Worm (Caenorhabditis elegans): ENCODE measurements around the gene Y34B4A.10.

Y34B4A.10 gene

ce11 chrX:5208326-5208725 is 41.4 kb upstream of the Y34B4A.10 start:
- TF ChIP-seq egl-43 (GFP tag; IDR thresholded peaks at IDR 0.05) (peak; percentile 61; the same call in 1 of the 2 replicates), mdl-1 (tag; optimal IDR thresholded peaks at IDR 0.05) (no peak), ceh-32 (tag; optimal IDR thresholded peaks at IDR 0.05; ENCODE audit: poor library complexity) (no peak), set-16 (GFP tag; IDR thresholded peaks at IDR 0.05) (peak; percentile 70), tra-1 (GFP tag; IDR thresholded peaks at IDR 0.05) (peak; percentile 19; the same call in 1 of the 2 replicates), snpc-4 (tag; optimal IDR thresholded peaks at IDR 0.05) (no peak), nhr-237 (tag; optimal IDR thresholded peaks at IDR 0.05) (no peak), hif-1 (tag; optimal IDR thresholded peaks at IDR 0.05) (peak in 1 of 2 experiments; percentile 5), ctbp-1 (GFP tag; IDR thresholded peaks at IDR 0.05) (0 out of 2 replicates have a peak, but pooled peaks have one; percentile 11), hlh-30 (tag; optimal IDR thresholded peaks at IDR 0.05; ENCODE audit: insufficient read depth) (no peak)

ce11 chrX:5208831-5209230 is 40.9 kb upstream of the Y34B4A.10 start:
- TF ChIP-seq nhr-28 (tag; optimal IDR thresholded peaks at IDR 0.05) (peak; percentile 83), hlh-11 (tag; optimal IDR thresholded peaks at IDR 0.05) (no peak), pqm-1 (tag; optimal IDR thresholded peaks at IDR 0.05) (peak; percentile 29), hlh-30 (tag; optimal IDR thresholded peaks at IDR 0.05; ENCODE audit: insufficient read depth) (no peak), dve-1 (tag; optimal IDR thresholded peaks at IDR 0.05; ENCODE audit: insufficient read depth) (peak; percentile 0), nhr-25 (tag; optimal IDR thresholded peaks at IDR 0.05; ENCODE audit: borderline replicate concordance, insufficient read depth) (no peak), zip-11 (GFP tag; IDR thresholded peaks at IDR 0.05) (no peak), zfp-3 (GFP tag; conservative IDR thresholded peaks at IDR 0.05) (no peak), zfp-2 (tag; optimal IDR thresholded peaks at IDR 0.05) (no peak), ceh-20 (GFP tag; IDR thresholded peaks at IDR 0.05) (no peak), lim-7 (GFP tag; IDR thresholded peaks at IDR 0.05) (no peak), ceh-32 (tag; optimal IDR thresholded peaks at IDR 0.05; ENCODE audit: poor library complexity) (no peak), skn-1 (tag; optimal IDR thresholded peaks at IDR 0.05) (no peak), unc-62 (GFP tag; optimal IDR thresholded peaks at IDR 0.05 in 1 of 2) (peak in 1 of 2 experiments; percentile 87), unc-62 (tag; optimal IDR thresholded peaks at IDR 0.05) (no peak), php-3 (GFP tag; IDR thresholded peaks at IDR 0.05) (no peak), ces-1 (GFP tag; optimal IDR thresholded peaks at IDR 0.05) (no peak), F44E2.7 (GFP tag; IDR thresholded peaks at IDR 0.05) (no peak), cey-2 (tag; optimal IDR thresholded peaks at IDR 0.05; ENCODE audit: borderline replicate concordance, insufficient read depth) (no peak), fkh-10 (GFP tag; optimal IDR thresholded peaks at IDR 0.05) (no peak), Y75B8A.6 (GFP tag; IDR thresholded peaks at IDR 0.05) (no peak), F26F4.8 (GFP tag; conservative IDR thresholded peaks at IDR 0.05) (no peak)

- no peak for TF ChIP-seq nhr-102 (tag; optimal IDR thresholded peaks at IDR 0.05)
- TF ChIP-seq aha-1 (tag): peak; percentile 93
- no peak for TF ChIP-seq pqm-1 (tag; optimal IDR thresholded peaks at IDR 0.05)
- no peak for TF ChIP-seq nhr-111 (GFP tag; optimal IDR thresholded peaks at IDR 0.05)
- no peak for TF ChIP-seq zfp-3 (GFP tag; conservative IDR thresholded peaks at IDR 0.05)
- TF ChIP-seq nhr-11 (tag; optimal IDR thresholded peaks at IDR 0.05): peak; percentile 42
- TF ChIP-seq madf-9 (GFP tag; conservative IDR thresholded peaks at IDR 0.05): no peak
- TF ChIP-seq ceh-28 (tag; optimal IDR thresholded peaks at IDR 0.05): no peak
- no peak for TF ChIP-seq jun-1 (tag; optimal IDR thresholded peaks at IDR 0.05)
- no peak for TF ChIP-seq mdl-1 (tag; optimal IDR thresholded peaks at IDR 0.05)
- TF ChIP-seq lsy-2 (tag; optimal IDR thresholded peaks at IDR 0.05): peak in 1 of 2 experiments; percentile 2
- TF ChIP-seq mdt-29 (GFP tag; IDR thresholded peaks at IDR 0.05): no peak
- TF ChIP-seq hif-1 (tag; optimal IDR thresholded peaks at IDR 0.05): peak; percentile 19 to 97
- TF ChIP-seq unc-62 (GFP tag; optimal IDR thresholded peaks at IDR 0.05 in 1 of 2): no peak
- no peak for TF ChIP-seq unc-62 (tag; optimal IDR thresholded peaks at IDR 0.05)
- TF ChIP-seq daf-19 (GFP tag; conservative IDR thresholded peaks at IDR 0.05): no peak
- TF ChIP-seq dmd-9 (GFP tag; IDR thresholded peaks at IDR 0.05): no peak
- no peak for TF ChIP-seq aly-2 (tag; optimal IDR thresholded peaks at IDR 0.05)
- no peak for TF ChIP-seq nhr-48 (tag; optimal IDR thresholded peaks at IDR 0.05)
- no peak for TF ChIP-seq fkh-10 (GFP tag; optimal IDR thresholded peaks at IDR 0.05)
- no peak for TF ChIP-seq nhr-76 (tag; optimal IDR thresholded peaks at IDR 0.05)
- no peak for TF ChIP-seq tra-1 (GFP tag; IDR thresholded peaks at IDR 0.05)
- no peak for TF ChIP-seq pha-4 (GFP tag; IDR thresholded peaks at IDR 0.05)
- TF ChIP-seq pha-4 (tag; optimal IDR thresholded peaks at IDR 0.05): no peak
- TF ChIP-seq lim-7 (GFP tag; IDR thresholded peaks at IDR 0.05): no peak
- TF ChIP-seq daf-16 (GFP tag; optimal IDR thresholded peaks at IDR 0.05): no peak
- TF ChIP-seq daf-16 (tag; optimal IDR thresholded peaks at IDR 0.05): no peak
These were observed 40.3 kb upstream of the Y34B4A.10 start for ce11 chrX:5209429-5209828.

Measured in whole organism, L4 larva.